Fruit fly (Drosophila melanogaster) whole organism, embryonic: ENCODE data around the gene AOX1.
A peak's percentile ranks its signal among the peaks of the same experiment; 100 is the strongest.

Experiments used
- B-H1 ChIP-seq: fragments of 200-800 bp; sonication (Bioruptor generic); IDR thresholded peaks from 3 replicates; pipeline ENCODE4 v1.3.6; 2022; ENCODE audit warnings: missing biosample characterization, missing genetic modification characterization
- Blimp-1 ChIP-seq: fragments of 200-800 bp; sonication (Bioruptor generic); optimal IDR thresholded peaks from 3 replicates; lab custom pipeline; 2018; ENCODE audit warnings: missing biosample characterization, missing genetic modification characterization, mild to moderate bottlenecking, moderate library complexity, missing genetic modification reagents
- CG10209 ChIP-seq: fragments of 200-800 bp; sonication (Bioruptor generic); optimal IDR thresholded peaks from 3 replicates; lab custom pipeline; 2017; ENCODE audit warnings: missing biosample characterization, mild to moderate bottlenecking, missing genetic modification characterization, missing genetic modification reagents
- CG10274 ChIP-seq: fragments of 200-800 bp; sonication (Bioruptor generic); optimal IDR thresholded peaks from 3 replicates; lab custom pipeline; 2017; ENCODE audit warnings: missing biosample characterization, mild to moderate bottlenecking, missing genetic modification characterization
- CG10543 ChIP-seq: fragments of 200-800 bp; sonication (Bioruptor generic); optimal IDR thresholded peaks from 3 replicates; lab custom pipeline; 2017; ENCODE audit warnings: missing biosample characterization, mild to moderate bottlenecking, missing genetic modification characterization, moderate library complexity
- CG10979 ChIP-seq: fragments of 200-800 bp; sonication (Bioruptor generic); optimal IDR thresholded peaks from 2 replicates; lab custom pipeline; 2018; ENCODE audit warnings: missing biosample characterization, mild to moderate bottlenecking, missing genetic modification characterization, moderate library complexity
- CG11247 ChIP-seq: fragments of 200-800 bp; sonication (Bioruptor generic); IDR thresholded peaks from 2 replicates; pipeline ENCODE4 v1.3.6; 2022; ENCODE audit warnings: missing biosample characterization, missing genetic modification characterization
- CG11504 ChIP-seq: fragments of 200-800 bp; sonication (Bioruptor generic); optimal IDR thresholded peaks from 3 replicates; lab custom pipeline; 2019; ENCODE audit warnings: missing biosample characterization, mild to moderate bottlenecking, missing genetic modification characterization, moderate library complexity
- CG12391 ChIP-seq: fragments of 200-800 bp; sonication (Bioruptor generic); optimal IDR thresholded peaks from 3 replicates; lab custom pipeline; 2018; ENCODE audit warnings: missing biosample characterization, mild to moderate bottlenecking, missing genetic modification characterization, moderate library complexity
- CG12769 ChIP-seq: fragments of 200-800 bp; sonication (Bioruptor generic); optimal IDR thresholded peaks from 2 replicates; lab custom pipeline; 2019; ENCODE audit warnings: missing biosample characterization, mild to moderate bottlenecking, missing genetic modification characterization, moderate library complexity
- CG13424 ChIP-seq: fragments of 200-800 bp; sonication (Bioruptor generic); optimal IDR thresholded peaks from 2 replicates; lab custom pipeline; 2019; ENCODE audit warnings: missing biosample characterization, mild to moderate bottlenecking, missing genetic modification characterization, moderate library complexity
- CG14667 ChIP-seq: fragments of 200-800 bp; sonication (Bioruptor generic); IDR thresholded peaks from 2 replicates; pipeline ENCODE4 v1.3.6; 2022; ENCODE audit warnings: missing biosample characterization, missing genetic modification characterization
- CG15601 ChIP-seq: fragments of 200-800 bp; sonication (Bioruptor generic); optimal IDR thresholded peaks from 3 replicates; lab custom pipeline; 2019; ENCODE audit warnings: missing biosample characterization, mild to moderate bottlenecking, missing genetic modification characterization, moderate library complexity
- CG16863 ChIP-seq: fragments of 200-800 bp; sonication (Bioruptor generic); optimal IDR thresholded peaks from 3 replicates; lab custom pipeline; 2016; ENCODE audit warnings: missing biosample characterization, missing genetic modification characterization
- CG17359 ChIP-seq: fragments of 200-800 bp; sonication (Bioruptor generic); optimal IDR thresholded peaks from 3 replicates; lab custom pipeline; 2018; ENCODE audit warnings: missing biosample characterization, mild to moderate bottlenecking, missing genetic modification characterization, moderate library complexity
- CG1792 ChIP-seq: fragments of 200-800 bp; sonication (Bioruptor generic); optimal IDR thresholded peaks from 2 replicates; lab custom pipeline; 2016; ENCODE audit warnings: missing biosample characterization, missing genetic modification characterization
- CG2678 ChIP-seq: fragments of 200-800 bp; sonication (Bioruptor generic); optimal IDR thresholded peaks from 3 replicates; lab custom pipeline; 2019; ENCODE audit warnings: missing biosample characterization, mild to moderate bottlenecking, missing genetic modification characterization, moderate library complexity
- CG4820 ChIP-seq: fragments of 200-800 bp; sonication (Bioruptor generic); optimal IDR thresholded peaks from 3 replicates; lab custom pipeline; 2016; ENCODE audit warnings: missing biosample characterization, missing genetic modification characterization
- CG5180 ChIP-seq: fragments of 200-800 bp; sonication (Bioruptor generic); optimal IDR thresholded peaks from 3 replicates; lab custom pipeline; 2017; ENCODE audit warnings: missing biosample characterization, missing genetic modification characterization, mild to moderate bottlenecking, moderate library complexity, missing genetic modification reagents
- CG6254 ChIP-seq: fragments of 200-800 bp; sonication (Bioruptor generic); optimal IDR thresholded peaks from 3 replicates; lab custom pipeline; 2017; ENCODE audit warnings: mild to moderate bottlenecking, missing biosample characterization, missing genetic modification reagents, missing genetic modification characterization
- CG7357 ChIP-seq: fragments of 200-800 bp; sonication (Bioruptor generic); IDR thresholded peaks from 3 replicates; pipeline ENCODE4 v1.3.6; 2022; ENCODE audit warnings: missing biosample characterization, missing genetic modification characterization
- CG7839 ChIP-seq: fragments of 200-800 bp; sonication (Bioruptor generic); optimal IDR thresholded peaks from 3 replicates; lab custom pipeline; 2018; ENCODE audit warnings: missing biosample characterization, mild to moderate bottlenecking, missing genetic modification characterization, moderate library complexity
- CG9727 ChIP-seq: fragments of 200-800 bp; sonication (Bioruptor generic); optimal IDR thresholded peaks from 3 replicates; lab custom pipeline; 2017; ENCODE audit warnings: missing biosample characterization, mild to moderate bottlenecking, missing genetic modification characterization
- CoRest ChIP-seq: fragments of 200-800 bp; sonication (Bioruptor generic); optimal IDR thresholded peaks from 3 replicates; lab custom pipeline; 2018; ENCODE audit warnings: missing biosample characterization, mild to moderate bottlenecking, missing genetic modification characterization, moderate library complexity
- Doc3 ChIP-seq: fragments of 200-800 bp; sonication (Bioruptor generic); IDR thresholded peaks from 3 replicates; pipeline ENCODE4 v1.3.6; 2022; ENCODE audit warnings: missing biosample characterization, missing genetic modification characterization; ENCODE audit not compliant: partially characterized antibody
- E2f2 ChIP-seq: fragments of 200-800 bp; sonication (Bioruptor generic); IDR thresholded peaks from 2 replicates; pipeline ENCODE4 v1.3.6; 2022; ENCODE audit warnings: missing biosample characterization, missing genetic modification characterization
- HmgD ChIP-seq: fragments of 200-800 bp; sonication (Bioruptor generic); optimal IDR thresholded peaks from 3 replicates; lab custom pipeline; 2016; ENCODE audit warnings: missing biosample characterization, missing genetic modification characterization
- Lhr ChIP-seq: fragments of 200-800 bp; sonication (Bioruptor generic); optimal IDR thresholded peaks from 3 replicates; lab custom pipeline; 2017; ENCODE audit warnings: mild to moderate bottlenecking, missing biosample characterization, missing genetic modification reagents, missing genetic modification characterization
- MBD-R2 ChIP-seq: fragments of 200-800 bp; sonication (Bioruptor generic); IDR thresholded peaks from 2 replicates; pipeline ENCODE4 v1.3.6; 2022; ENCODE audit warnings: missing biosample characterization, missing genetic modification characterization
- NFAT ChIP-seq: fragments of 200-800 bp; sonication (Bioruptor generic); IDR thresholded peaks from 2 replicates; pipeline ENCODE4 v1.3.6; 2022; ENCODE audit warnings: missing biosample characterization, missing genetic modification characterization
- Nf-YC ChIP-seq: fragments of 200-800 bp; optimal IDR thresholded peaks from 3 replicates; lab custom pipeline; 2019; ENCODE audit warnings: missing biosample characterization, mild to moderate bottlenecking, missing genetic modification characterization, moderate library complexity
- Oli ChIP-seq: fragments of 200-800 bp; sonication (Bioruptor generic); optimal IDR thresholded peaks from 2 replicates; lab custom pipeline; 2018; ENCODE audit warnings: missing biosample characterization, mild to moderate bottlenecking, missing genetic modification characterization, moderate library complexity
- Pdp1 ChIP-seq, 2 experiments: fragments of 200-800 bp; sonication (Bioruptor generic); optimal IDR thresholded peaks; 3 replicates each; lab custom pipeline; 2016; ENCODE audit warnings: missing biosample characterization in 2 of 2, missing genetic modification characterization in 2 of 2, mild to moderate bottlenecking in 1 of 2, moderate library complexity in 1 of 2
- Xrp1 ChIP-seq: fragments of 200-800 bp; sonication (Bioruptor generic); IDR thresholded peaks from 2 replicates; pipeline ENCODE4 v1.3.6; 2022; ENCODE audit warnings: missing biosample characterization, missing genetic modification characterization
- ato ChIP-seq: fragments of 200-800 bp; sonication (Bioruptor generic); IDR thresholded peaks from 2 replicates; pipeline ENCODE4 v1.3.6; 2022; ENCODE audit warnings: missing biosample characterization, missing genetic modification characterization; ENCODE audit not compliant: partially characterized antibody
- bowl ChIP-seq: fragments of 200-800 bp; sonication (Bioruptor generic); IDR thresholded peaks from 2 replicates; pipeline ENCODE4 v1.3.6; 2022; ENCODE audit warnings: missing biosample characterization, missing genetic modification characterization
- bsh ChIP-seq, 2 experiments: fragments of 200-800 bp; sonication (Bioruptor generic); optimal IDR thresholded peaks; 2 replicates each; lab custom pipeline; 2017 to 2018; ENCODE audit warnings: mild to moderate bottlenecking in 2 of 2, missing biosample characterization in 2 of 2, missing genetic modification characterization in 2 of 2, moderate library complexity in 1 of 2
- caup ChIP-seq: fragments of 200-800 bp; sonication (Bioruptor generic); optimal IDR thresholded peaks from 3 replicates; lab custom pipeline; 2017; ENCODE audit warnings: missing biosample characterization, mild to moderate bottlenecking, missing genetic modification characterization, moderate library complexity; ENCODE audit not compliant: severe bottlenecking
- fd96Cb ChIP-seq: fragments of 200-800 bp; sonication (Bioruptor generic); optimal IDR thresholded peaks from 2 replicates; lab custom pipeline; 2018; ENCODE audit warnings: missing biosample characterization, mild to moderate bottlenecking, missing genetic modification characterization, moderate library complexity
- inv ChIP-seq: fragments of 200-800 bp; sonication (Bioruptor generic); IDR thresholded peaks from 2 replicates; pipeline ENCODE4 v1.3.6; 2022; ENCODE audit warnings: missing biosample characterization, missing genetic modification characterization; ENCODE audit not compliant: partially characterized antibody
- knrl ChIP-seq: fragments of 200-800 bp; sonication (Bioruptor generic); IDR thresholded peaks from 3 replicates; pipeline ENCODE4 v1.3.6; 2022; ENCODE audit warnings: missing biosample characterization, missing genetic modification characterization; ENCODE audit not compliant: partially characterized antibody
- lov ChIP-seq, 2 experiments: fragments of 200-800 bp in 1 of 2; fragments of >200 bp in 1 of 2; sonication (Bioruptor generic) in 1 of 2; IDR thresholded peaks in 1 of 2; optimal IDR thresholded peaks in 1 of 2; 2 replicates in 1 of 2; 3 replicates in 1 of 2; pipeline versions ENCODE4 v1.3.6 to Lab custom; 2017 to 2022; ENCODE audit warnings: missing biosample characterization in 1 of 2, missing genetic modification characterization in 1 of 2
- mld ChIP-seq: fragments of 200-800 bp; sonication (Bioruptor generic); IDR thresholded peaks from 3 replicates; pipeline ENCODE4 v1.3.6; 2022; ENCODE audit warnings: missing biosample characterization, missing genetic modification characterization; ENCODE audit not compliant: partially characterized antibody
- p53 ChIP-seq: fragments of 200-800 bp; sonication (Bioruptor generic); optimal IDR thresholded peaks from 2 replicates; lab custom pipeline; 2016; ENCODE audit warnings: missing biosample characterization, missing genetic modification characterization
- row ChIP-seq: fragments of 200-800 bp; sonication (Bioruptor generic); IDR thresholded peaks from 3 replicates; pipeline ENCODE4 v1.3.6; 2022; ENCODE audit warnings: missing biosample characterization, missing genetic modification characterization
- scrt ChIP-seq: fragments of 200-800 bp; sonication (Bioruptor generic); optimal IDR thresholded peaks from 2 replicates; lab custom pipeline; 2018; ENCODE audit warnings: missing biosample characterization, mild to moderate bottlenecking, missing genetic modification characterization, moderate library complexity
- sens ChIP-seq: fragments of 200-800 bp; sonication (Bioruptor generic); peaks from one replicate; lab custom pipeline; 2016; ENCODE audit warnings: missing biosample characterization, missing genetic modification characterization
- sug ChIP-seq: fragments of 200-800 bp; optimal IDR thresholded peaks from 2 replicates; lab custom pipeline; 2019; ENCODE audit warnings: missing biosample characterization, mild to moderate bottlenecking, missing genetic modification characterization, moderate library complexity
- zfh2 ChIP-seq: fragments of 200-800 bp; sonication (Bioruptor generic); optimal IDR thresholded peaks from 2 replicates; lab custom pipeline; 2016; ENCODE audit warnings: missing biosample characterization, missing genetic modification characterization

AOX1 gene

dm6 chr3R:15580719-15581118, 43.6 kb upstream of the AOX1 start (continued):
- TF ChIP-seq lov (optimal IDR thresholded peaks at IDR 0.05; lab: Kevin White, UChicago), result no peak
- TF ChIP-seq lov (GFP tag; IDR thresholded peaks at IDR 0.05; lab: Robert Waterston, UW), result no peak
- TF ChIP-seq Nf-YC (tag; lab: Kevin White, UChicago), result no peak
- peak; percentile 24 for TF ChIP-seq CoRest (tag; lab: Kevin White, UChicago)
- TF ChIP-seq Xrp1 (GFP tag; lab: Robert Waterston, UW), result peak; percentile 41; the same call in 1 of the 2 replicates
- TF ChIP-seq CG17359 (tag; lab: Kevin White, UChicago), result no peak
- no peak for TF ChIP-seq inv (GFP tag; lab: Robert Waterston, UW)
- TF ChIP-seq zfh2 (GFP tag; lab: Kevin White, UChicago), result no peak
- peak; percentile 0 for TF ChIP-seq CG13424 (tag; lab: Kevin White, UChicago)
- no peak for TF ChIP-seq NFAT (GFP tag; lab: Robert Waterston, UW)
- TF ChIP-seq sens (GFP tag; lab: Kevin White, UChicago), result peak; percentile 90
- peak; percentile 43 for TF ChIP-seq CG9727 (GFP tag; lab: Kevin White, UChicago)
- no peak for TF ChIP-seq Pdp1 (GFP tag; optimal IDR thresholded peaks at IDR 0.05; lab: Kevin White, UChicago)
- TF ChIP-seq CG10979 (tag; lab: Kevin White, UChicago), result peak; percentile 61
- no peak for TF ChIP-seq knrl (GFP tag; lab: Robert Waterston, UW)
- TF ChIP-seq CG16863, result no peak
- no peak for TF ChIP-seq CG10209 (GFP tag; lab: Kevin White, UChicago)
- peak in 1 of 2 experiments; percentile 30 for TF ChIP-seq bsh (GFP tag; optimal IDR thresholded peaks at IDR 0.05; lab: Kevin White, UChicago)
- no peak for TF ChIP-seq mld (GFP tag; lab: Robert Waterston, UW)
- TF ChIP-seq CG6254 (GFP tag; lab: Kevin White, UChicago), result peak; percentile 23
- no peak for TF ChIP-seq E2f2 (GFP tag; lab: Robert Waterston, UW)
- peak; percentile 26 for TF ChIP-seq CG7839
- no peak for TF ChIP-seq CG1792 (GFP tag; lab: Kevin White, UChicago)
- peak; percentile 44; the same call in 2 of the 3 replicates for TF ChIP-seq row (GFP tag; lab: Robert Waterston, UW)
- TF ChIP-seq Oli (tag; lab: Kevin White, UChicago), result peak; percentile 22
- TF ChIP-seq ato (GFP tag; lab: Robert Waterston, UW), result no peak
- no peak for TF ChIP-seq bowl (GFP tag; lab: Robert Waterston, UW)
- TF ChIP-seq CG11247 (GFP tag; lab: Robert Waterston, UW), result no peak
- TF ChIP-seq CG4820 (GFP tag; lab: Kevin White, UChicago), result peak; percentile 20
- no peak for TF ChIP-seq p53
- no peak for TF ChIP-seq caup
- no peak for TF ChIP-seq sug (tag; lab: Kevin White, UChicago)
- TF ChIP-seq HmgD (GFP tag; lab: Kevin White, UChicago), result no peak
- no peak for TF ChIP-seq CG5180 (GFP tag; lab: Kevin White, UChicago)
- TF ChIP-seq CG7357 (GFP tag; lab: Robert Waterston, UW), result no peak
- peak; percentile 26 for TF ChIP-seq CG11504
- TF ChIP-seq B-H1 (GFP tag; lab: Robert Waterston, UW), result no peak
- TF ChIP-seq CG10543 (GFP tag; lab: Kevin White, UChicago), result no peak
- TF ChIP-seq CG14667, result no peak
- peak; percentile 12 for TF ChIP-seq Lhr (GFP tag; lab: Kevin White, UChicago)
- no peak for TF ChIP-seq MBD-R2 (GFP tag; lab: Robert Waterston, UW)
- TF ChIP-seq CG15601 (tag; lab: Kevin White, UChicago), result no peak
- TF ChIP-seq scrt (GFP tag; lab: Kevin White, UChicago), result no peak
- TF ChIP-seq Doc3 (GFP tag; lab: Robert Waterston, UW), result no peak
- peak; percentile 15 for TF ChIP-seq CG2678
- TF ChIP-seq CG12769, result no peak
- peak; percentile 18 for TF ChIP-seq CG12391 (tag; lab: Kevin White, UChicago)
- TF ChIP-seq CG10274 (GFP tag; lab: Kevin White, UChicago), result peak; percentile 97
- TF ChIP-seq Blimp-1 (GFP tag; lab: Kevin White, UChicago), result peak; percentile 10
- peak; percentile 20 for TF ChIP-seq fd96Cb (tag; lab: Kevin White, UChicago)
